Fruit fly (Drosophila melanogaster): Measurements from ENCODE around the gene CG43078.

DNA sequence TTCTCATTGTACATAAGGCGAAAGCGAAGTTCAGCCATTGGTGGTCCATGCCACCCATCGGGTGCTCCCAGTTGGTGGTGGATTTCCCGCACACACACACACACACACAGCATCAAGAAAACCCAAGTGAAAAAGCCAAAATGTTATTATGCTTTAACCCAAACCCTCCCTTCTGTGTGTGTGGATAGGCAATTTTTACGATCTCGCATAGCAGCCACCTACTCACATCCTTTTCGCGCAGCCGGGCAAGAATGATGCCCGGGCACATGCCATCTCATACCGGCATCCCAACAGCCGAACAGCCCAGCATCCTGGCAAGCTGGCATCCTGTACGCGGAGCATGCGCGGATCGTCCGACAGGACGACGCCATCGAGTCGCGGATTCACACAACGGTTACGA, 19.6 kb upstream of the CG43078 start:
- TF ChIP-seq acj6 (GFP tag; optimal IDR thresholded peaks at IDR 0.05) (no peak), OdsH (GFP tag; optimal IDR thresholded peaks at IDR 0.05) (no peak), cyc (GFP tag; optimal IDR thresholded peaks at IDR 0.05) (no peak), CG6854 (GFP tag; optimal IDR thresholded peaks at IDR 0.05) (no peak), CG16779 (tag; optimal IDR thresholded peaks at IDR 0.05) (no peak), CG11902 (GFP tag; optimal IDR thresholded peaks at IDR 0.05) (no peak), Eip75B (GFP tag; optimal IDR thresholded peaks at IDR 0.05) (no peak), Sox14 (GFP tag; optimal IDR thresholded peaks at IDR 0.05) (no peak), Blimp-1 (GFP tag; optimal IDR thresholded peaks at IDR 0.05) (no peak), Sox102F (GFP tag; optimal IDR thresholded peaks at IDR 0.05) (no peak), svp (GFP tag) (no peak), CG34406 (GFP tag; optimal IDR thresholded peaks at IDR 0.05) (no peak), CG15336 (GFP tag; IDR thresholded peaks at IDR 0.05) (no peak), Met (GFP tag; optimal IDR thresholded peaks at IDR 0.05) (no peak)

Data from whole organism, prepupa.